Worm (Caenorhabditis elegans): ENCODE results near the gene srh-299.
"Not testable (repeated sequence)": the region's sequence is repeated elsewhere in the genome, so short reads cannot be mapped to it uniquely, and the experiment has no call there.

The srh-299 gene

ce11 chrV:15905530-15905929 lies 42.4 kb downstream of the srh-299 start, which contains the start of the genes F35E8.1 and F35E8.2:
Gene F35E8.1, minus strand, starts transcription at chrV:15905630.
Gene F35E8.2, plus strand, starts transcription at chrV:15905661.
- not testable (repeated sequence) for TF ChIP-seq ceh-45 (GFP tag; IDR thresholded peaks at IDR 0.05); ceh-30 (tag; optimal IDR thresholded peaks at IDR 0.05); ahr-1 (tag; optimal IDR thresholded peaks at IDR 0.05)

ce11 chrV:15911848-15912247 lies 48.7 kb downstream of the srh-299 start, which contains the start of gene F35E8.6:
Gene F35E8.6, plus strand, starts transcription at chrV:15912148.
- no peak for TF ChIP-seq hlh-13 (GFP tag; optimal IDR thresholded peaks at IDR 0.05)
- no peak for TF ChIP-seq pax-1 (tag; optimal IDR thresholded peaks at IDR 0.05)
- TF ChIP-seq zip-5 (tag; optimal IDR thresholded peaks at IDR 0.05) = no peak
- TF ChIP-seq ztf-16 (tag; optimal IDR thresholded peaks at IDR 0.05) = no peak
- no peak for TF ChIP-seq F13H6.1 (tag; optimal IDR thresholded peaks at IDR 0.05)
- TF ChIP-seq sdc-2 (tag; optimal IDR thresholded peaks at IDR 0.05) = no peak
- TF ChIP-seq dve-1 (tag; optimal IDR thresholded peaks at IDR 0.05) = no peak
- no peak for TF ChIP-seq ceh-19 (GFP tag; optimal IDR thresholded peaks at IDR 0.05)
- TF ChIP-seq che-1 (tag; optimal IDR thresholded peaks at IDR 0.05) = no peak
- TF ChIP-seq elt-4 (tag; optimal IDR thresholded peaks at IDR 0.05) = no peak
- TF ChIP-seq unc-55 (GFP tag; optimal IDR thresholded peaks at IDR 0.05) = no peak
- no peak for TF ChIP-seq C38D4.7 (GFP tag; optimal IDR thresholded peaks at IDR 0.05)
- TF ChIP-seq ceh-34 (tag; optimal IDR thresholded peaks at IDR 0.05) = no peak
- no peak for TF ChIP-seq ceh-30 (tag; optimal IDR thresholded peaks at IDR 0.05)
- no peak for TF ChIP-seq fkh-10 (GFP tag; optimal IDR thresholded peaks at IDR 0.05)
- no peak for TF ChIP-seq ttx-3 (tag; optimal IDR thresholded peaks at IDR 0.05)

- TF ChIP-seq ceh-34 (tag; optimal IDR thresholded peaks at IDR 0.05) (no peak), npax-4 (tag; optimal IDR thresholded peaks at IDR 0.05) (no peak), ceh-2 (tag; optimal IDR thresholded peaks at IDR 0.05) (no peak)
Measured at ce11 chrV:15912677-15913076, 49.5 kb downstream of the srh-299 start.

DNA sequence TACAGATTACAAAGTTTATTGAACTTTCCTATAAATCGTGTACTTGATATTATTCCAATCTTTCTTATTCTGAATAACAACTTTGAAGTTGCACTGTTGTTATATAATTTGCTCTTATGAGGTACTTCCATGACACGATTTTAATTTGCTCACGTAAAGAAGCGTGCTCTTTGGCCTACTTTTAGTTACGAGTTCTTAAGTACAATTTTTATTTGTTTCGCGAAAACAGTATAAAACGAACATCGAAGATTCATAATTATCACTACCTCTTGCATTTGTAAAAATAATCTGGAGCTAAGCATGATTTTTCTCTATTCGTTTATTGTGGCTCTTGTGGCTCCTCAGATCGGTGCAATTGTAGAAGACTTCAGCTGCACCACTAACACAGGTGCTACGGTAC lies 50.6 kb downstream of the srh-299 start, which contains the start of gene F35E8.7:
F35E8.7 (plus strand) TSS at position 301 of the 400 bp plus-strand sequence.
- TF ChIP-seq fax-1 (tag; optimal IDR thresholded peaks at IDR 0.05) = no peak
- TF ChIP-seq elt-2 (tag; optimal IDR thresholded peaks at IDR 0.05) = no peak
- TF ChIP-seq fkh-6 (tag; optimal IDR thresholded peaks at IDR 0.05) = no peak
- TF ChIP-seq K09A11.1 (tag; optimal IDR thresholded peaks at IDR 0.05; ENCODE audit: insufficient read depth) = no peak
- no peak for TF ChIP-seq unc-3 (GFP tag; conservative IDR thresholded peaks at IDR 0.05)
- TF ChIP-seq unc-3 (tag; optimal IDR thresholded peaks at IDR 0.05) = no peak
- TF ChIP-seq T23F11.4 (GFP tag; optimal IDR thresholded peaks at IDR 0.05) = no peak
- no peak for TF ChIP-seq hlh-15 (tag; optimal IDR thresholded peaks at IDR 0.05)
- no peak for TF ChIP-seq ceh-6 (GFP tag; optimal IDR thresholded peaks at IDR 0.05)
- no peak for TF ChIP-seq ahr-1 (tag; optimal IDR thresholded peaks at IDR 0.05)

Measured in whole organism, late embryonic.